ENCODE assay signal across 5 worm cellular contexts in the genomic region with DNA sequence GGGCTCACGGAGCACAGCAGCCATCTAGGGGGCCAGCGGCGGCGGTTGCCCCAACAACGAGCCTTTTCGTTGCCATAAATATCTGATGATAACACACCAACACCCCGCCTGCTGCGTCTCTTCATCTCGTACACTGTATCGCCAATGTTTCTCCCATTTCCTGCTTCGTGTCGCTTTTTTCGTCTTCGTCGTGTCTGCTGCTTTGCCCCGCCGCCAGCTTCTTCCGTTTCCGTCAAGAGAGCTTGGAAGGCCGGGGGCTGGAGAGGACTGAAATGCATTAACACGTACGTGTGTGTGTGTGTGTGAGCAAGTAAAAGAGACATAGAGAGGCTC.
TF ChIP-seq lines count a peak whose summit lies in the region.

No protein-coding gene starts in this region.

TF ChIP-seq in whole organism, L1 larva, 84 proteins besides CTCF, POLR2A, EP300 and RAD21 (continues in another document):
- no peak for TF ChIP-seq sptf-1 (tag; optimal IDR thresholded peaks at IDR 0.05; lab: Kevin White, UChicago)
- TF ChIP-seq snu-23 (GFP tag; optimal IDR thresholded peaks at IDR 0.05; lab: Kevin White, UChicago), result peak; percentile 13
- TF ChIP-seq C04F5.9 (tag; optimal IDR thresholded peaks at IDR 0.05; lab: Kevin White, UChicago), result no peak
- TF ChIP-seq dsc-1 (tag; optimal IDR thresholded peaks at IDR 0.05; lab: Kevin White, UChicago), result peak; percentile 31
- TF ChIP-seq hlh-4 (tag; optimal IDR thresholded peaks at IDR 0.05; lab: Kevin White, UChicago), result no peak
- TF ChIP-seq fkh-4 (tag; optimal IDR thresholded peaks at IDR 0.05; lab: Kevin White, UChicago; ENCODE audit: borderline replicate concordance), result no peak
- peak; percentile 18 for TF ChIP-seq unc-86 (tag; optimal IDR thresholded peaks at IDR 0.05; lab: Kevin White, UChicago)
- TF ChIP-seq tbx-2 (tag; optimal IDR thresholded peaks at IDR 0.05; lab: Kevin White, UChicago), result peak; percentile 12
- no peak for TF ChIP-seq lin-39 (tag; optimal IDR thresholded peaks at IDR 0.05; lab: Kevin White, UChicago)
- TF ChIP-seq nhr-47 (tag; optimal IDR thresholded peaks at IDR 0.05; lab: Kevin White, UChicago), result peak; percentile 65
- peak; percentile 45 for TF ChIP-seq swsn-7 (tag; optimal IDR thresholded peaks at IDR 0.05; lab: Kevin White, UChicago)
- peak; percentile 1 for TF ChIP-seq mef-2 (tag; optimal IDR thresholded peaks at IDR 0.05; lab: Kevin White, UChicago)
- peak in 1 of 2 experiments; percentile 6 for TF ChIP-seq lin-35 (GFP tag; optimal IDR thresholded peaks at IDR 0.05; lab: Kevin White, UChicago)
- TF ChIP-seq elt-2 (tag; optimal IDR thresholded peaks at IDR 0.05; lab: Kevin White, UChicago), result no peak
- no peak for TF ChIP-seq unc-30 (tag; optimal IDR thresholded peaks at IDR 0.05; lab: Kevin White, UChicago)
- peak in 1 of 2 experiments; percentile 41 for TF ChIP-seq lsy-2 (tag; optimal IDR thresholded peaks at IDR 0.05; lab: Kevin White, UChicago)
- TF ChIP-seq sox-4 (tag; optimal IDR thresholded peaks at IDR 0.05; lab: Kevin White, UChicago), result peak; percentile 27

TF ChIP-seq in whole organism, L3 larva, 47 proteins besides CTCF, POLR2A, EP300 and RAD21 (continues in another document):
- TF ChIP-seq nhr-11 (tag; optimal IDR thresholded peaks at IDR 0.05; lab: Kevin White, UChicago), result no peak
- TF ChIP-seq nhr-28 (tag; optimal IDR thresholded peaks at IDR 0.05; lab: Kevin White, UChicago), result no peak
- TF ChIP-seq unc-62 (GFP tag; optimal IDR thresholded peaks at IDR 0.05; lab: Kevin White, UChicago), result no peak
- no peak for TF ChIP-seq nhr-76 (tag; optimal IDR thresholded peaks at IDR 0.05; lab: Kevin White, UChicago)
- no peak for TF ChIP-seq ztf-11 (tag; optimal IDR thresholded peaks at IDR 0.05; lab: Kevin White, UChicago)
- TF ChIP-seq aly-2 (tag; optimal IDR thresholded peaks at IDR 0.05; lab: Kevin White, UChicago), result no peak
- TF ChIP-seq nhr-77 (tag; optimal IDR thresholded peaks at IDR 0.05; lab: Kevin White, UChicago), result no peak
- TF ChIP-seq nfya-1 (tag; optimal IDR thresholded peaks at IDR 0.05; lab: Kevin White, UChicago; ENCODE audit: insufficient read depth), result peak; percentile 64
- no peak for TF ChIP-seq unc-39 (tag; optimal IDR thresholded peaks at IDR 0.05; lab: Kevin White, UChicago)
- TF ChIP-seq lin-15B (tag; optimal IDR thresholded peaks at IDR 0.05; lab: Kevin White, UChicago), result peak; percentile 34
- TF ChIP-seq eor-1 (tag; optimal IDR thresholded peaks at IDR 0.05; lab: Kevin White, UChicago), result no peak
- TF ChIP-seq egl-27 (tag; optimal IDR thresholded peaks at IDR 0.05; lab: Kevin White, UChicago), result no peak
- no peak for TF ChIP-seq elt-1 (tag; optimal IDR thresholded peaks at IDR 0.05; lab: Kevin White, UChicago)
- peak; percentile 57 for TF ChIP-seq snpc-4 (tag; optimal IDR thresholded peaks at IDR 0.05; lab: Kevin White, UChicago)
- no peak for TF ChIP-seq pha-4 (tag; optimal IDR thresholded peaks at IDR 0.05; lab: Kevin White, UChicago)
- TF ChIP-seq egl-5 (tag; optimal IDR thresholded peaks at IDR 0.05; lab: Kevin White, UChicago), result no peak
- peak; percentile 34 for TF ChIP-seq lin-39 (tag; optimal IDR thresholded peaks at IDR 0.05; lab: Kevin White, UChicago)
- peak; percentile 37 for TF ChIP-seq hmg-11 (tag; optimal IDR thresholded peaks at IDR 0.05; lab: Kevin White, UChicago)
- TF ChIP-seq zag-1 (tag; optimal IDR thresholded peaks at IDR 0.05; lab: Kevin White, UChicago), result no peak

TF ChIP-seq in whole organism, early embryonic, 17 proteins besides CTCF, POLR2A, EP300 and RAD21:
- TF ChIP-seq hmg-4 (GFP tag; optimal IDR thresholded peaks at IDR 0.05; lab: Kevin White, UChicago) (peak; percentile 27), B0310.2 (tag; optimal IDR thresholded peaks at IDR 0.05; lab: Kevin White, UChicago) (no peak), scrt-1 (GFP tag; IDR thresholded peaks at IDR 0.05; lab: Robert Waterston, UW) (peak; percentile 43; the same call in 1 of the 2 replicates)
TF ChIP-seq in whole organism, early embryonic: peak in this region for 2.

TF ChIP-seq in whole organism, midembryonic, 9 proteins besides CTCF, POLR2A, EP300 and RAD21:
- TF ChIP-seq flt-1 (GFP tag; IDR thresholded peaks at IDR 0.05; lab: Robert Waterston, UW), result peak; percentile 51; the same call in 1 of the 2 replicates
- no peak for TF ChIP-seq ztf-29 (GFP tag; IDR thresholded peaks at IDR 0.05; lab: Robert Waterston, UW)

TF ChIP-seq in whole organism, young adult, 124 proteins besides CTCF, POLR2A, EP300 and RAD21:
- TF ChIP-seq snpc-1.3 (tag; optimal IDR thresholded peaks at IDR 0.05; lab: Kevin White, UChicago; ENCODE audit: insufficient read depth) (no peak), zfh-2 (GFP tag; conservative IDR thresholded peaks at IDR 0.05; lab: Robert Waterston, UW) (peak; percentile 88), cebp-1 (GFP tag; IDR thresholded peaks at IDR 0.05; lab: Robert Waterston, UW) (peak; percentile 22; the same call in 1 of the 2 replicates), cebp-1 (tag; optimal IDR thresholded peaks at IDR 0.05; lab: Kevin White, UChicago) (peak; percentile 3), ztf-25 (GFP tag; IDR thresholded peaks at IDR 0.05; lab: Robert Waterston, UW) (no peak), rpc-1 (optimal IDR thresholded peaks at IDR 0.05; lab: Kevin White, UChicago) (no peak), rpc-1 (tag; optimal IDR thresholded peaks at IDR 0.05; lab: Kevin White, UChicago) (no peak), F52B5.7 (tag; optimal IDR thresholded peaks at IDR 0.05; lab: Kevin White, UChicago) (no peak), T07F8.4 (tag; optimal IDR thresholded peaks at IDR 0.05; lab: Kevin White, UChicago) (no peak), hmg-1.2 (GFP tag; IDR thresholded peaks at IDR 0.05; lab: Robert Waterston, UW) (peak; percentile 53; the same call in 1 of the 2 replicates), K12H6.12 (tag; optimal IDR thresholded peaks at IDR 0.05; lab: Kevin White, UChicago) (peak; percentile 38), fkh-3 (tag; optimal IDR thresholded peaks at IDR 0.05; lab: Kevin White, UChicago) (no peak), snpc-4 (GFP tag; optimal IDR thresholded peaks at IDR 0.05; lab: Kevin White, UChicago) (peak; percentile 17), snpc-4 (tag; optimal IDR thresholded peaks at IDR 0.05; lab: Kevin White, UChicago) (peak in 3 of 4 experiments; percentile 29 to 48 (median 38)), ztf-3 (GFP tag; optimal IDR thresholded peaks at IDR 0.05; lab: Kevin White, UChicago) (no peak), ceh-100 (GFP tag; IDR thresholded peaks at IDR 0.05; lab: Robert Waterston, UW) (no peak)

Comparison
In these comparisons a context has a peak if more than half of its experiments do, and no peak if none do; other contexts are left out.
1. Of the 8 proteins assayed by ChIP-seq in both whole organism, young adult and whole organism, L1 larva: peak only in whole organism, young adult: none; only in whole organism, L1 larva: none; in both: snpc-4; in neither: 5; mixed calls (peak in some experiments, not most) for 2.